Fruit fly (Drosophila melanogaster) whole organism, embryonic: ENCODE measurements around the gene Charon.

Experiments
- Abd-B ChIP-seq: fragments of 200-800 bp; sonication (Bioruptor generic); optimal IDR thresholded peaks from 2 replicates; lab custom pipeline; 2018; ENCODE audit warnings: missing biosample characterization, mild to moderate bottlenecking, missing genetic modification characterization, moderate library complexity
- CG11696 ChIP-seq: fragments of 200-800 bp; sonication (Bioruptor generic); IDR thresholded peaks from 2 replicates; pipeline ENCODE4 v1.3.6; 2022; ENCODE audit warnings: missing biosample characterization, missing genetic modification characterization
- CG13894 ChIP-seq: fragments of 200-800 bp; sonication (Bioruptor generic); optimal IDR thresholded peaks from 3 replicates; lab custom pipeline; 2018; ENCODE audit warnings: missing biosample characterization, mild to moderate bottlenecking, missing genetic modification characterization, moderate library complexity
- CG17186 ChIP-seq: fragments of 200-800 bp; sonication (Bioruptor generic); optimal IDR thresholded peaks from 3 replicates; lab custom pipeline; 2017; ENCODE audit warnings: missing biosample characterization, missing genetic modification reagents, missing genetic modification characterization
- CG17361 ChIP-seq: fragments of 200-800 bp; sonication (Bioruptor generic); IDR thresholded peaks from 3 replicates; pipeline ENCODE4 v1.3.6; 2022; ENCODE audit warnings: missing biosample characterization, missing genetic modification characterization
- CG2120 ChIP-seq: fragments of 200-800 bp; sonication (Bioruptor generic); optimal IDR thresholded peaks from 3 replicates; lab custom pipeline; 2016; ENCODE audit warnings: missing biosample characterization, missing genetic modification characterization
- CG30020 ChIP-seq: fragments of 200-800 bp; optimal IDR thresholded peaks from 2 replicates; lab custom pipeline; 2019; ENCODE audit warnings: missing biosample characterization, mild to moderate bottlenecking, missing genetic modification characterization, moderate library complexity
- CG3065 ChIP-seq: fragments of 200-800 bp; sonication (Bioruptor generic); optimal IDR thresholded peaks from 2 replicates; lab custom pipeline; 2016; ENCODE audit warnings: missing biosample characterization, missing genetic modification characterization
- CG31365 ChIP-seq: fragments of 200-800 bp; sonication (Bioruptor generic); optimal IDR thresholded peaks from 2 replicates; lab custom pipeline; 2018; ENCODE audit warnings: missing biosample characterization, mild to moderate bottlenecking, missing genetic modification characterization
- CG3163 ChIP-seq: fragments of 200-800 bp; sonication (Bioruptor generic); optimal IDR thresholded peaks from 3 replicates; lab custom pipeline; 2016; ENCODE audit warnings: missing biosample characterization, missing genetic modification characterization
- CG32772 ChIP-seq: fragments of 200-800 bp; sonication (Bioruptor generic); IDR thresholded peaks from 2 replicates; pipeline ENCODE4 v1.3.6; 2022; ENCODE audit warnings: missing biosample characterization, missing genetic modification characterization
- CG3407 ChIP-seq: fragments of 200-800 bp; sonication (Bioruptor generic); optimal IDR thresholded peaks from 2 replicates; lab custom pipeline; 2018; ENCODE audit warnings: missing biosample characterization, mild to moderate bottlenecking, missing genetic modification characterization
- CG4730 ChIP-seq: fragments of 200-800 bp; sonication (Bioruptor generic); IDR thresholded peaks from 2 replicates; pipeline ENCODE4 v1.3.6; 2022; ENCODE audit warnings: missing biosample characterization, missing genetic modification characterization
- CG7372 ChIP-seq: fragments of 200-800 bp; sonication (Bioruptor generic); IDR thresholded peaks from 2 replicates; pipeline ENCODE4 v1.3.6; 2022; ENCODE audit warnings: missing biosample characterization, missing genetic modification characterization
- CG7745 ChIP-seq: fragments of 200-800 bp; sonication (Bioruptor generic); optimal IDR thresholded peaks from 2 replicates; lab custom pipeline; 2018; ENCODE audit warnings: missing biosample characterization, mild to moderate bottlenecking, missing genetic modification characterization, moderate library complexity
- CG7987 ChIP-seq: fragments of 200-800 bp; sonication (Bioruptor generic); optimal IDR thresholded peaks from 2 replicates; lab custom pipeline; 2018; ENCODE audit warnings: missing biosample characterization, mild to moderate bottlenecking, missing genetic modification characterization, moderate library complexity
- CG8089 ChIP-seq: fragments of 200-800 bp; sonication (Bioruptor generic); optimal IDR thresholded peaks from 3 replicates; lab custom pipeline; 2016; ENCODE audit warnings: missing biosample characterization, missing genetic modification characterization
- D19A ChIP-seq: fragments of 200-800 bp; optimal IDR thresholded peaks from 3 replicates; lab custom pipeline; 2019; ENCODE audit warnings: missing biosample characterization, mild to moderate bottlenecking, missing genetic modification characterization, moderate library complexity
- Dip3 ChIP-seq: fragments of 200-800 bp; sonication (Bioruptor generic); optimal IDR thresholded peaks from 3 replicates; lab custom pipeline; 2016; ENCODE audit warnings: missing biosample characterization, missing genetic modification characterization
- Dll ChIP-seq: fragments of 200-800 bp; sonication (Bioruptor generic); IDR thresholded peaks from 4 replicates; pipeline ENCODE4 v1.3.6; 2022; ENCODE audit warnings: missing biosample characterization, missing genetic modification characterization; ENCODE audit not compliant: partially characterized antibody
- Drgx ChIP-seq: fragments of 200-800 bp; sonication (Bioruptor generic); IDR thresholded peaks from 2 replicates; pipeline ENCODE4 v1.3.6; 2022; ENCODE audit warnings: missing biosample characterization, missing genetic modification characterization
- ERR ChIP-seq: fragments of 200-800 bp; sonication (Bioruptor generic); optimal IDR thresholded peaks from 2 replicates; lab custom pipeline; 2016; ENCODE audit warnings: missing biosample characterization, missing genetic modification characterization
- HHEX ChIP-seq: fragments of 200-800 bp; sonication (Bioruptor generic); optimal IDR thresholded peaks from 3 replicates; lab custom pipeline; 2017; ENCODE audit warnings: missing biosample characterization, mild to moderate bottlenecking, missing genetic modification characterization, missing genetic modification reagents
- HLH4C ChIP-seq: fragments of 200-800 bp; sonication (Bioruptor generic); IDR thresholded peaks from 3 replicates; pipeline ENCODE4 v1.3.6; 2022; ENCODE audit warnings: missing biosample characterization, missing genetic modification characterization; ENCODE audit not compliant: partially characterized antibody
- Hand ChIP-seq: fragments of 200-800 bp; sonication (Bioruptor generic); optimal IDR thresholded peaks from 2 replicates; lab custom pipeline; 2017; ENCODE audit warnings: mild to moderate bottlenecking, missing biosample characterization, missing genetic modification reagents, missing genetic modification characterization
- Hey ChIP-seq: fragments of 200-800 bp; sonication (Bioruptor generic); optimal IDR thresholded peaks from 3 replicates; lab custom pipeline; 2018; ENCODE audit warnings: missing biosample characterization, mild to moderate bottlenecking, missing genetic modification characterization
- Hr51 ChIP-seq, 2 experiments: fragments of 200-800 bp; sonication (Bioruptor generic); optimal IDR thresholded peaks; 2 replicates in 1 of 2; 3 replicates in 1 of 2; lab custom pipeline; 2016 to 2018; ENCODE audit warnings: missing biosample characterization in 2 of 2, missing genetic modification characterization in 2 of 2, mild to moderate bottlenecking in 1 of 2, moderate library complexity in 1 of 2
- Max ChIP-seq: fragments of 200-800 bp; sonication (Bioruptor generic); optimal IDR thresholded peaks from 2 replicates; lab custom pipeline; 2016; ENCODE audit warnings: missing biosample characterization, mild to moderate bottlenecking, missing genetic modification characterization
- PHDP ChIP-seq: fragments of 200-800 bp; sonication (Bioruptor generic); optimal IDR thresholded peaks from 3 replicates; lab custom pipeline; 2018; ENCODE audit warnings: missing biosample characterization, mild to moderate bottlenecking, missing genetic modification characterization, moderate library complexity
- Six4 ChIP-seq: fragments of 200-800 bp; sonication (Bioruptor generic); optimal IDR thresholded peaks from 2 replicates; lab custom pipeline; 2016; ENCODE audit warnings: missing biosample characterization, missing genetic modification characterization
- Spps ChIP-seq: fragments of 200-800 bp; sonication (Bioruptor generic); optimal IDR thresholded peaks from 2 replicates; lab custom pipeline; 2018; ENCODE audit warnings: missing biosample characterization, mild to moderate bottlenecking, missing genetic modification characterization
- Sry-β ChIP-seq: fragments of 200-800 bp; sonication (Bioruptor generic); optimal IDR thresholded peaks from 2 replicates; lab custom pipeline; 2018; ENCODE audit warnings: missing biosample characterization, mild to moderate bottlenecking, missing genetic modification characterization, moderate library complexity
- Sry-δ ChIP-seq: fragments of 200-800 bp; sonication (Bioruptor generic); optimal IDR thresholded peaks from 2 replicates; lab custom pipeline; 2016; ENCODE audit warnings: missing biosample characterization, missing genetic modification characterization
- Tbp ChIP-seq: fragments of >200 bp; optimal IDR thresholded peaks from 2 replicates; lab custom pipeline; 2018; ENCODE audit warnings: missing biosample characterization, missing genetic modification characterization
- Xbp1 ChIP-seq: fragments of 200-800 bp; sonication (Bioruptor generic); optimal IDR thresholded peaks from 3 replicates; lab custom pipeline; 2016; ENCODE audit warnings: missing biosample characterization, mild to moderate bottlenecking, missing genetic modification characterization
- Xrp1 ChIP-seq: fragments of 200-800 bp; sonication (Bioruptor generic); IDR thresholded peaks from 2 replicates; pipeline ENCODE4 v1.3.6; 2022; ENCODE audit warnings: missing biosample characterization, missing genetic modification characterization
- amos ChIP-seq: fragments of 200-800 bp; sonication (Bioruptor generic); IDR thresholded peaks from 2 replicates; pipeline ENCODE4 v1.3.6; 2022; ENCODE audit warnings: missing biosample characterization, missing genetic modification characterization; ENCODE audit not compliant: partially characterized antibody
- br ChIP-seq: fragments of >200 bp; optimal IDR thresholded peaks from 2 replicates; lab custom pipeline; 2017
- dmrt11E ChIP-seq: fragments of 200-800 bp; sonication (Bioruptor generic); optimal IDR thresholded peaks from 3 replicates; lab custom pipeline; 2018; ENCODE audit warnings: missing biosample characterization, mild to moderate bottlenecking, missing genetic modification characterization, moderate library complexity
- exex ChIP-seq: fragments of 200-800 bp; sonication (Bioruptor generic); optimal IDR thresholded peaks from 4 replicates; lab custom pipeline; 2018; ENCODE audit warnings: missing biosample characterization, mild to moderate bottlenecking, missing genetic modification characterization, moderate library complexity
- gce ChIP-seq: fragments of 200-800 bp; sonication (Bioruptor generic); IDR thresholded peaks from 3 replicates; pipeline ENCODE4 v1.3.6; 2022; ENCODE audit warnings: missing biosample characterization, missing genetic modification characterization
- nmo ChIP-seq: fragments of 200-800 bp; sonication (Bioruptor generic); optimal IDR thresholded peaks from 2 replicates; lab custom pipeline; 2018; ENCODE audit warnings: missing biosample characterization, mild to moderate bottlenecking, missing genetic modification characterization, moderate library complexity
- oc ChIP-seq: fragments of 200-800 bp; sonication (Bioruptor generic); optimal IDR thresholded peaks from 2 replicates; lab custom pipeline; 2018; ENCODE audit warnings: missing biosample characterization, mild to moderate bottlenecking, missing genetic modification characterization, moderate library complexity
- pan ChIP-seq, 4 experiments: fragments of >200 bp in 3 of 4; fragments of 200-800 bp in 1 of 4; sonication (Bioruptor generic) in 1 of 4; optimal IDR thresholded peaks in 3 of 4; IDR thresholded peaks in 1 of 4; 2 replicates each; pipeline versions ENCODE4 v1.3.6 to Lab custom; 2017 to 2022; ENCODE audit warnings: missing biosample characterization in 2 of 4, missing genetic modification characterization in 2 of 4, mixed read lengths in 1 of 4
- pho ChIP-seq: fragments of 200-800 bp; sonication (Bioruptor generic); optimal IDR thresholded peaks from 2 replicates; lab custom pipeline; 2016; ENCODE audit warnings: missing biosample characterization, missing genetic modification characterization
- psq ChIP-seq: fragments of 200-800 bp; sonication (Bioruptor generic); optimal IDR thresholded peaks from 2 replicates; lab custom pipeline; 2017; ENCODE audit warnings: missing biosample characterization, missing genetic modification characterization
- run ChIP-seq: fragments of 200-800 bp; sonication (Bioruptor generic); optimal IDR thresholded peaks from 3 replicates; lab custom pipeline; 2018; ENCODE audit warnings: missing biosample characterization, mild to moderate bottlenecking, missing genetic modification characterization
- schlank ChIP-seq: fragments of 200-800 bp; sonication (Bioruptor generic); optimal IDR thresholded peaks from 2 replicates; lab custom pipeline; 2018; ENCODE audit warnings: missing biosample characterization, mild to moderate bottlenecking, missing genetic modification characterization
- slbo ChIP-seq: fragments of 200-800 bp; sonication (Bioruptor generic); IDR thresholded peaks from 2 replicates; pipeline ENCODE4 v1.3.6; 2022; ENCODE audit warnings: missing biosample characterization, missing genetic modification characterization
- sqz ChIP-seq: fragments of 200-800 bp; sonication (Bioruptor generic); optimal IDR thresholded peaks from 3 replicates; lab custom pipeline; 2018; ENCODE audit warnings: missing biosample characterization, mild to moderate bottlenecking, missing genetic modification characterization
- toy ChIP-seq: fragments of 200-800 bp; sonication (Bioruptor generic); IDR thresholded peaks from 2 replicates; pipeline ENCODE4 v1.3.6; 2022; ENCODE audit warnings: missing biosample characterization, missing genetic modification characterization

Gene Charon

dm6 chr2L:1125437-1125836 lies 47.2 kb downstream of the Charon start:
- TF ChIP-seq gce (GFP tag; lab: Robert Waterston, UW) (no peak), slbo (GFP tag; lab: Robert Waterston, UW) (no peak), Xbp1 (no peak), CG11696 (GFP tag; lab: Robert Waterston, UW) (no peak), dmrt11E (no peak), ERR (GFP tag; lab: Kevin White, UChicago) (no peak), Six4 (no peak), CG31365 (no peak), HHEX (GFP tag; lab: Kevin White, UChicago) (peak; percentile 44), Xrp1 (GFP tag; lab: Robert Waterston, UW) (no peak), oc (tag; lab: Kevin White, UChicago) (no peak), CG3163 (GFP tag; lab: Kevin White, UChicago) (no peak), Tbp (GFP tag; lab: Kevin White, UChicago) (no peak), schlank (tag; lab: Kevin White, UChicago) (peak; percentile 26), exex (tag; lab: Kevin White, UChicago) (peak; percentile 53), Dll (GFP tag; lab: Robert Waterston, UW) (no peak), Max (GFP tag; lab: Kevin White, UChicago) (no peak), sqz (GFP tag; lab: Kevin White, UChicago) (no peak), PHDP (peak; percentile 8), Sry-β (GFP tag; lab: Kevin White, UChicago) (no peak), CG7987 (GFP tag; lab: Kevin White, UChicago) (no peak), CG7372 (GFP tag; lab: Robert Waterston, UW) (no peak), CG30020 (tag; lab: Kevin White, UChicago) (no peak), CG17361 (GFP tag; lab: Robert Waterston, UW) (no peak), CG3407 (no peak), CG3065 (GFP tag; lab: Kevin White, UChicago) (no peak), br (lab: Kevin White, UChicago) (no peak), Abd-B (no peak), Hey (tag; lab: Kevin White, UChicago) (no peak), Drgx (GFP tag; lab: Robert Waterston, UW) (0 out of 2 replicates have a peak, but pooled peaks have one; percentile 16), nmo (no peak), toy (GFP tag; lab: Robert Waterston, UW) (no peak), Hr51 (GFP tag; optimal IDR thresholded peaks at IDR 0.05; lab: Kevin White, UChicago) (no peak), CG17186 (GFP tag; lab: Kevin White, UChicago) (no peak), CG8089 (GFP tag; lab: Kevin White, UChicago) (no peak), CG7745 (no peak), Spps (tag; lab: Kevin White, UChicago) (no peak), HLH4C (no peak), pan (optimal IDR thresholded peaks at IDR 0.05; lab: Kevin White, UChicago) (no peak), pan (GFP tag; optimal IDR thresholded peaks at IDR 0.05 in 1 of 2, IDR thresholded peaks at IDR 0.05 in 1 of 2) (no peak), Dip3 (GFP tag; lab: Kevin White, UChicago) (no peak), pho (no peak), CG4730 (no peak), amos (GFP tag; lab: Robert Waterston, UW) (no peak), Hand (GFP tag; lab: Kevin White, UChicago) (no peak), Sry-δ (GFP tag; lab: Kevin White, UChicago) (no peak), CG32772 (GFP tag; lab: Robert Waterston, UW) (no peak), run (tag; lab: Kevin White, UChicago) (no peak), CG13894 (tag; lab: Kevin White, UChicago) (peak; percentile 67), psq (no peak), D19A (no peak), CG2120 (GFP tag; lab: Kevin White, UChicago) (peak; percentile 18)
